Fruit fly (Drosophila melanogaster) whole organism, prepupa: ENCODE measurements around the gene CG14877.
A peak's percentile ranks its signal among the peaks of the same experiment; 100 is the strongest.

ENCODE experiments used
- Blimp-1 ChIP-seq: fragments of 200-800 bp; sonication (Bioruptor generic); optimal IDR thresholded peaks from 3 replicates; lab custom pipeline; 2017; ENCODE audit warnings: missing biosample characterization, missing genetic modification characterization, mild to moderate bottlenecking, moderate library complexity, missing genetic modification reagents
- CG10631 ChIP-seq: fragments of 200-800 bp; sonication (Bioruptor generic); optimal IDR thresholded peaks from 2 replicates; lab custom pipeline; 2016; ENCODE audit warnings: missing biosample characterization, missing genetic modification characterization
- CG10669 ChIP-seq: fragments of 200-800 bp; sonication (Bioruptor generic); optimal IDR thresholded peaks from 3 replicates; lab custom pipeline; 2018; ENCODE audit warnings: missing biosample characterization, mild to moderate bottlenecking, missing genetic modification characterization, moderate library complexity
- CG11294 ChIP-seq: fragments of 200-800 bp; sonication (Bioruptor generic); IDR thresholded peaks from 2 replicates; pipeline ENCODE4 v1.3.6; 2022; ENCODE audit warnings: missing biosample characterization, missing genetic modification characterization
- CG11902 ChIP-seq: fragments of 200-800 bp; sonication (Bioruptor generic); optimal IDR thresholded peaks from 3 replicates; lab custom pipeline; 2016; ENCODE audit warnings: missing biosample characterization, missing genetic modification characterization
- CG15336 ChIP-seq: fragments of 200-800 bp; sonication (Bioruptor generic); IDR thresholded peaks from 2 replicates; pipeline ENCODE4 v1.3.6; 2022; ENCODE audit warnings: missing biosample characterization, missing genetic modification characterization
- CG31627 ChIP-seq: fragments of 200-800 bp; sonication (Bioruptor generic); optimal IDR thresholded peaks from 3 replicates; lab custom pipeline; 2016; ENCODE audit warnings: missing biosample characterization, missing genetic modification characterization
- CG32006 ChIP-seq: fragments of 200-800 bp; sonication (Bioruptor generic); optimal IDR thresholded peaks from 3 replicates; lab custom pipeline; 2017; ENCODE audit warnings: missing biosample characterization, mild to moderate bottlenecking, missing genetic modification characterization
- CG34406 ChIP-seq: fragments of 200-800 bp; sonication (Bioruptor generic); optimal IDR thresholded peaks from 3 replicates; lab custom pipeline; 2016; ENCODE audit warnings: missing biosample characterization, missing genetic modification characterization
- CG4318 ChIP-seq: fragments of 200-800 bp; sonication (Bioruptor generic); optimal IDR thresholded peaks from 3 replicates; lab custom pipeline; 2017; ENCODE audit warnings: missing biosample characterization, mild to moderate bottlenecking, missing genetic modification characterization
- CG6163 ChIP-seq: fragments of 200-800 bp; sonication (Bioruptor generic); IDR thresholded peaks from 3 replicates; pipeline ENCODE4 v1.3.6; 2022; ENCODE audit warnings: missing biosample characterization, missing genetic modification characterization
- CG6276 ChIP-seq: fragments of 200-800 bp; sonication (Bioruptor generic); optimal IDR thresholded peaks from 2 replicates; lab custom pipeline; 2017; ENCODE audit warnings: missing biosample characterization, mild to moderate bottlenecking, missing genetic modification characterization
- CG6792 ChIP-seq: fragments of 200-800 bp; sonication (Bioruptor generic); optimal IDR thresholded peaks from 3 replicates; lab custom pipeline; 2016; ENCODE audit warnings: missing biosample characterization, missing genetic modification characterization
- CG6808 ChIP-seq: fragments of 200-800 bp; sonication (Bioruptor generic); optimal IDR thresholded peaks from 3 replicates; lab custom pipeline; 2017; ENCODE audit warnings: missing biosample characterization, missing genetic modification characterization, mild to moderate bottlenecking, moderate library complexity, missing genetic modification reagents
- CG6854 ChIP-seq: fragments of 200-800 bp; sonication (Bioruptor generic); optimal IDR thresholded peaks from 2 replicates; lab custom pipeline; 2017; ENCODE audit warnings: missing biosample characterization, mild to moderate bottlenecking, missing genetic modification characterization
- CG7368 ChIP-seq: fragments of 200-800 bp; sonication (Bioruptor generic); optimal IDR thresholded peaks from 3 replicates; lab custom pipeline; 2016; ENCODE audit warnings: missing biosample characterization, missing genetic modification characterization
- CG8119 ChIP-seq: fragments of 200-800 bp; sonication (Bioruptor generic); IDR thresholded peaks from 3 replicates; pipeline ENCODE4 v1.3.6; 2022; ENCODE audit warnings: missing biosample characterization, missing genetic modification characterization
- CG8319 ChIP-seq: fragments of 200-800 bp; sonication (Bioruptor generic); optimal IDR thresholded peaks from 3 replicates; lab custom pipeline; 2016; ENCODE audit warnings: missing biosample characterization, missing genetic modification characterization
- CG8632 ChIP-seq: fragments of 200-800 bp; sonication (Bioruptor generic); optimal IDR thresholded peaks from 3 replicates; lab custom pipeline; 2016; ENCODE audit warnings: missing biosample characterization, missing genetic modification characterization
- CG9139 ChIP-seq: fragments of 200-800 bp; sonication (Bioruptor generic); optimal IDR thresholded peaks from 3 replicates; lab custom pipeline; 2017; ENCODE audit warnings: missing biosample characterization, mild to moderate bottlenecking, missing genetic modification characterization
- Eip75B ChIP-seq: fragments of 200-800 bp; sonication (Bioruptor generic); optimal IDR thresholded peaks from 3 replicates; lab custom pipeline; 2016; ENCODE audit warnings: missing biosample characterization, missing genetic modification characterization
- Eip78C ChIP-seq: fragments of 200-800 bp; sonication (Bioruptor generic); peaks from one replicate; lab custom pipeline; 2016; ENCODE audit warnings: missing biosample characterization, missing genetic modification characterization
- Eip93F ChIP-seq: fragments of 200-800 bp; sonication (Bioruptor generic); optimal IDR thresholded peaks from 2 replicates; lab custom pipeline; 2016; ENCODE audit warnings: missing biosample characterization, mild to moderate bottlenecking, missing genetic modification characterization
- Gug ChIP-seq: fragments of 200-800 bp; sonication (Bioruptor generic); IDR thresholded peaks from 2 replicates; pipeline ENCODE4 v1.3.6; 2022; ENCODE audit warnings: missing biosample characterization, missing genetic modification characterization
- Hr39 ChIP-seq: fragments of 200-800 bp; sonication (Bioruptor generic); optimal IDR thresholded peaks from 2 replicates; lab custom pipeline; 2016; ENCODE audit warnings: missing biosample characterization, missing genetic modification characterization
- Hr4 ChIP-seq: fragments of 200-800 bp; sonication (Bioruptor generic); optimal IDR thresholded peaks from 3 replicates; lab custom pipeline; 2016; ENCODE audit warnings: missing biosample characterization, missing genetic modification characterization
- Lpt ChIP-seq: fragments of 200-800 bp; sonication (Bioruptor generic); optimal IDR thresholded peaks from 3 replicates; lab custom pipeline; 2016; ENCODE audit warnings: missing biosample characterization, missing genetic modification characterization
- Met ChIP-seq: fragments of 200-800 bp; sonication (Bioruptor generic); optimal IDR thresholded peaks from 3 replicates; lab custom pipeline; 2016; ENCODE audit warnings: missing biosample characterization, missing genetic modification characterization
- OdsH ChIP-seq: fragments of 200-800 bp; sonication (Bioruptor generic); optimal IDR thresholded peaks from 3 replicates; lab custom pipeline; 2016; ENCODE audit warnings: missing biosample characterization, missing genetic modification characterization
- Smox ChIP-seq: fragments of 200-800 bp; sonication (Bioruptor generic); optimal IDR thresholded peaks from 3 replicates; lab custom pipeline; 2016; ENCODE audit warnings: missing biosample characterization, missing genetic modification characterization
- Sox102F ChIP-seq: fragments of 200-800 bp; sonication (Bioruptor generic); optimal IDR thresholded peaks from 2 replicates; lab custom pipeline; 2016; ENCODE audit warnings: missing biosample characterization, mild to moderate bottlenecking, missing genetic modification characterization
- Sox14 ChIP-seq: fragments of 200-800 bp; sonication (Bioruptor generic); optimal IDR thresholded peaks from 3 replicates; lab custom pipeline; 2016; ENCODE audit warnings: missing biosample characterization, missing genetic modification characterization
- Sox15 ChIP-seq: fragments of 200-800 bp; sonication (Bioruptor generic); optimal IDR thresholded peaks from 3 replicates; lab custom pipeline; 2016; ENCODE audit warnings: missing biosample characterization, missing genetic modification characterization
- achi ChIP-seq: fragments of 200-800 bp; sonication (Bioruptor generic); optimal IDR thresholded peaks from 3 replicates; lab custom pipeline; 2016; ENCODE audit warnings: missing biosample characterization, missing genetic modification characterization
- cyc ChIP-seq: fragments of 200-800 bp; sonication (Bioruptor generic); optimal IDR thresholded peaks from 3 replicates; lab custom pipeline; 2016; ENCODE audit warnings: missing biosample characterization, missing genetic modification characterization
- dac ChIP-seq: fragments of 200-800 bp; sonication (Bioruptor generic); optimal IDR thresholded peaks from 2 replicates; lab custom pipeline; 2017; ENCODE audit warnings: missing biosample characterization, mild to moderate bottlenecking, missing genetic modification characterization
- dsx ChIP-seq: fragments of 200-800 bp; optimal IDR thresholded peaks from 3 replicates; lab custom pipeline; 2019; ENCODE audit warnings: missing biosample characterization, mild to moderate bottlenecking, missing genetic modification characterization, moderate library complexity; ENCODE audit not compliant: poor library complexity, severe bottlenecking
- eg ChIP-seq: fragments of 200-800 bp; sonication (Bioruptor generic); IDR thresholded peaks from 3 replicates; pipeline ENCODE4 v1.3.6; 2022; ENCODE audit warnings: missing biosample characterization, missing genetic modification characterization
- esn ChIP-seq: fragments of 200-800 bp; sonication (Bioruptor generic); optimal IDR thresholded peaks from 2 replicates; lab custom pipeline; 2016; ENCODE audit warnings: missing biosample characterization, mild to moderate bottlenecking, missing genetic modification characterization, moderate library complexity
- fd59A ChIP-seq: fragments of 200-800 bp; sonication (Bioruptor generic); optimal IDR thresholded peaks from 2 replicates; lab custom pipeline; 2017; ENCODE audit warnings: missing biosample characterization, mild to moderate bottlenecking, missing genetic modification characterization, missing genetic modification reagents
- fd85E ChIP-seq: fragments of 200-800 bp; sonication (Bioruptor generic); optimal IDR thresholded peaks from 3 replicates; lab custom pipeline; 2016; ENCODE audit warnings: missing biosample characterization, missing genetic modification characterization
- fkh ChIP-seq: fragments of 200-800 bp; sonication (Bioruptor generic); optimal IDR thresholded peaks from 3 replicates; lab custom pipeline; 2017; ENCODE audit warnings: missing biosample characterization, mild to moderate bottlenecking, missing genetic modification characterization, moderate library complexity
- lz ChIP-seq: fragments of 200-800 bp; sonication (Bioruptor generic); optimal IDR thresholded peaks from 3 replicates; lab custom pipeline; 2016; ENCODE audit warnings: missing biosample characterization, missing genetic modification characterization
- salr ChIP-seq, 2 experiments: fragments of 200-800 bp; sonication (Bioruptor generic); optimal IDR thresholded peaks; 3 replicates each; lab custom pipeline; 2016 to 2018; ENCODE audit warnings: missing biosample characterization in 2 of 2, missing genetic modification characterization in 2 of 2, mild to moderate bottlenecking in 1 of 2
- spab ChIP-seq: fragments of 200-800 bp; sonication (Bioruptor generic); optimal IDR thresholded peaks from 2 replicates; lab custom pipeline; 2017; ENCODE audit warnings: missing biosample characterization, mild to moderate bottlenecking, missing genetic modification characterization, missing genetic modification reagents
- svp ChIP-seq: fragments of 200-800 bp; sonication (Bioruptor generic); peaks from one replicate; lab custom pipeline; 2016; ENCODE audit warnings: missing biosample characterization, missing genetic modification characterization
- topi ChIP-seq: fragments of 200-800 bp; sonication (Bioruptor generic); optimal IDR thresholded peaks from 3 replicates; lab custom pipeline; 2016; ENCODE audit warnings: missing biosample characterization, missing genetic modification characterization
- vri ChIP-seq: fragments of 200-800 bp; sonication (Bioruptor generic); optimal IDR thresholded peaks from 3 replicates; lab custom pipeline; 2016; ENCODE audit warnings: missing biosample characterization, mild to moderate bottlenecking, missing genetic modification characterization

CG14877 gene

dm6 chr3R:15901097-15901709 lies 5.3 kb upstream of the CG14877 start:
- TF ChIP-seq CG11294 (peak; percentile 71), CG6163 (GFP tag; lab: Robert Waterston, UW) (peak; percentile 88), CG8119 (GFP tag; lab: Robert Waterston, UW) (peak; percentile 87), eg (GFP tag; lab: Robert Waterston, UW) (peak; percentile 91), Gug (GFP tag; lab: Robert Waterston, UW) (peak; percentile 75), CG15336 (peak; percentile 89)

dm6 chr3R:15899650-15900049 lies 3.8 kb upstream of the CG14877 start:
- peak; percentile 31 for TF ChIP-seq CG34406 (GFP tag; lab: Kevin White, UChicago)
- TF ChIP-seq vri (GFP tag; lab: Kevin White, UChicago): peak; percentile 48
- TF ChIP-seq CG11902: no peak
- peak; percentile 58 for TF ChIP-seq CG15336
- peak; percentile 57 for TF ChIP-seq CG31627
- peak; percentile 43 for TF ChIP-seq CG8632 (GFP tag; lab: Kevin White, UChicago)
- peak; percentile 75 for TF ChIP-seq svp (GFP tag; lab: Kevin White, UChicago)
- peak; percentile 70 for TF ChIP-seq lz
- peak; percentile 90 for TF ChIP-seq Eip78C
- TF ChIP-seq Hr39 (GFP tag; lab: Kevin White, UChicago): peak; percentile 66
- TF ChIP-seq fkh (GFP tag; lab: Kevin White, UChicago): no peak
- peak; percentile 4 for TF ChIP-seq dac
- peak; percentile 61 for TF ChIP-seq Hr4 (GFP tag; lab: Kevin White, UChicago)
- TF ChIP-seq fd85E (GFP tag; lab: Kevin White, UChicago): no peak
- TF ChIP-seq CG4318 (GFP tag; lab: Kevin White, UChicago): peak; percentile 43
- peak; percentile 41 to 59 for TF ChIP-seq salr (GFP tag; optimal IDR thresholded peaks at IDR 0.05; lab: Kevin White, UChicago)
- peak; percentile 57 for TF ChIP-seq CG6792 (GFP tag; lab: Kevin White, UChicago)
- TF ChIP-seq fd59A (GFP tag; lab: Kevin White, UChicago): peak; percentile 41
- TF ChIP-seq CG6808 (GFP tag; lab: Kevin White, UChicago): peak; percentile 55
- TF ChIP-seq CG32006 (GFP tag; lab: Kevin White, UChicago): peak; percentile 69
- TF ChIP-seq CG8119 (GFP tag; lab: Robert Waterston, UW): no peak
- TF ChIP-seq spab (GFP tag; lab: Kevin White, UChicago): peak; percentile 63
- peak; percentile 69 for TF ChIP-seq cyc (GFP tag; lab: Kevin White, UChicago)
- peak; percentile 60 for TF ChIP-seq achi (GFP tag; lab: Kevin White, UChicago)
- TF ChIP-seq CG9139: peak; percentile 42
- TF ChIP-seq Sox14 (GFP tag; lab: Kevin White, UChicago): peak; percentile 62
- no peak for TF ChIP-seq Eip93F (GFP tag; lab: Kevin White, UChicago)
- peak; percentile 72 for TF ChIP-seq CG10669 (GFP tag; lab: Kevin White, UChicago)
- TF ChIP-seq CG6276 (GFP tag; lab: Kevin White, UChicago): peak; percentile 33
- TF ChIP-seq Blimp-1 (GFP tag; lab: Kevin White, UChicago): no peak
- TF ChIP-seq Sox15 (GFP tag; lab: Kevin White, UChicago): peak; percentile 36
- peak; percentile 56; the same call in 2 of the 3 replicates for TF ChIP-seq eg (GFP tag; lab: Robert Waterston, UW)
- TF ChIP-seq OdsH: peak; percentile 73
- TF ChIP-seq CG6854: no peak
- peak; percentile 58 for TF ChIP-seq topi
- peak; percentile 67 for TF ChIP-seq esn (GFP tag; lab: Kevin White, UChicago)
- TF ChIP-seq CG10631 (GFP tag; lab: Kevin White, UChicago): peak; percentile 71
- TF ChIP-seq CG8319: peak; percentile 52
- peak; percentile 71 for TF ChIP-seq Eip75B (GFP tag; lab: Kevin White, UChicago)
- peak; percentile 43 for TF ChIP-seq Smox
- TF ChIP-seq CG11294: 0 out of 2 replicates have a peak, but pooled peaks have one; percentile 35
- peak; percentile 43 for TF ChIP-seq Sox102F (GFP tag; lab: Kevin White, UChicago)
- peak; percentile 68 for TF ChIP-seq Met
- peak; percentile 70 for TF ChIP-seq dsx (GFP tag; lab: Kevin White, UChicago)
- peak; percentile 37 for TF ChIP-seq Lpt (GFP tag; lab: Kevin White, UChicago)
- TF ChIP-seq CG7368 (GFP tag; lab: Kevin White, UChicago): peak; percentile 56
- peak; percentile 44; the same call in 1 of the 2 replicates for TF ChIP-seq Gug (GFP tag; lab: Robert Waterston, UW)
